Fruit fly (Drosophila melanogaster): ENCODE results near the gene Ype.

Ype gene

dm6 chrX:13410887-13411286 is 23.7 kb upstream of the Ype start:
- TF ChIP-seq CG10669 (GFP tag; optimal IDR thresholded peaks at IDR 0.05) = no peak
- TF ChIP-seq dsx (GFP tag; optimal IDR thresholded peaks at IDR 0.05; ENCODE audit: poor library complexity, severe bottlenecking) = no peak
- no peak for TF ChIP-seq cyc (GFP tag; optimal IDR thresholded peaks at IDR 0.05)
- no peak for TF ChIP-seq Met (GFP tag; optimal IDR thresholded peaks at IDR 0.05)
- TF ChIP-seq acj6 (GFP tag; optimal IDR thresholded peaks at IDR 0.05) = no peak
- TF ChIP-seq CG1621 (tag; optimal IDR thresholded peaks at IDR 0.05) = no peak
- TF ChIP-seq Lpt (GFP tag; optimal IDR thresholded peaks at IDR 0.05) = no peak
- TF ChIP-seq fkh (GFP tag; optimal IDR thresholded peaks at IDR 0.05) = peak; percentile 53
- TF ChIP-seq vri (GFP tag; optimal IDR thresholded peaks at IDR 0.05) = no peak
- TF ChIP-seq Gug (GFP tag; IDR thresholded peaks at IDR 0.05) = no peak
- peak; percentile 63 for TF ChIP-seq Eip78C (GFP tag)
- TF ChIP-seq OdsH (GFP tag; optimal IDR thresholded peaks at IDR 0.05) = no peak
- TF ChIP-seq CG11762 (GFP tag; optimal IDR thresholded peaks at IDR 0.05; ENCODE audit: insufficient read depth) = no peak
- peak; percentile 97 for TF ChIP-seq CG6808 (GFP tag; optimal IDR thresholded peaks at IDR 0.05)
- TF ChIP-seq achi (GFP tag; optimal IDR thresholded peaks at IDR 0.05) = no peak
- no peak for TF ChIP-seq CG32006 (GFP tag; optimal IDR thresholded peaks at IDR 0.05)
- no peak for TF ChIP-seq CG15336 (GFP tag; IDR thresholded peaks at IDR 0.05)
- no peak for TF ChIP-seq Blimp-1 (GFP tag; optimal IDR thresholded peaks at IDR 0.05)
- 0 out of 3 replicates have a peak, but pooled peaks have one; percentile 7 for TF ChIP-seq CG6163 (GFP tag; IDR thresholded peaks at IDR 0.05)
- TF ChIP-seq CG8119 (GFP tag; IDR thresholded peaks at IDR 0.05) = no peak
- no peak for TF ChIP-seq spab (GFP tag; optimal IDR thresholded peaks at IDR 0.05)
- TF ChIP-seq esn (GFP tag; optimal IDR thresholded peaks at IDR 0.05) = peak; percentile 3
- peak; percentile 23 for TF ChIP-seq net (GFP tag; optimal IDR thresholded peaks at IDR 0.05)
- no peak for TF ChIP-seq svp (GFP tag)
- TF ChIP-seq dac (GFP tag; optimal IDR thresholded peaks at IDR 0.05) = no peak
- TF ChIP-seq ss (GFP tag; optimal IDR thresholded peaks at IDR 0.05) = peak in 1 of 2 experiments; percentile 47
- no peak for TF ChIP-seq CG3919 (GFP tag; optimal IDR thresholded peaks at IDR 0.05)
- TF ChIP-seq pdm3 (GFP tag; optimal IDR thresholded peaks at IDR 0.05) = no peak
- no peak for TF ChIP-seq salr (GFP tag; optimal IDR thresholded peaks at IDR 0.05)
- no peak for TF ChIP-seq CG16779 (tag; optimal IDR thresholded peaks at IDR 0.05)
- no peak for TF ChIP-seq CG3032 (tag; optimal IDR thresholded peaks at IDR 0.05)
- TF ChIP-seq CG31627 (GFP tag; optimal IDR thresholded peaks at IDR 0.05) = no peak
- TF ChIP-seq fd59A (GFP tag; optimal IDR thresholded peaks at IDR 0.05) = no peak
- no peak for TF ChIP-seq CG10631 (GFP tag; optimal IDR thresholded peaks at IDR 0.05)
- TF ChIP-seq Ets96B (tag; optimal IDR thresholded peaks at IDR 0.05) = no peak
- TF ChIP-seq Sox102F (GFP tag; optimal IDR thresholded peaks at IDR 0.05) = no peak
- no peak for TF ChIP-seq CG11294 (GFP tag; IDR thresholded peaks at IDR 0.05)

- TF ChIP-seq Eip93F (GFP tag; optimal IDR thresholded peaks at IDR 0.05) (peak; percentile 38), svp (GFP tag) (peak; percentile 57), CG32006 (GFP tag; optimal IDR thresholded peaks at IDR 0.05) (no peak)
These were observed 20.5 kb upstream of the Ype start for dm6 chrX:13407673-13408072.

dm6 chrX:13406293-13406692 is 19.1 kb upstream of the Ype start:
- TF ChIP-seq Hr39 (GFP tag; optimal IDR thresholded peaks at IDR 0.05) (no peak), Eip78C (GFP tag) (no peak), CG3919 (GFP tag; optimal IDR thresholded peaks at IDR 0.05) (no peak), Sox15 (GFP tag; optimal IDR thresholded peaks at IDR 0.05) (no peak), pdm3 (GFP tag; optimal IDR thresholded peaks at IDR 0.05) (no peak), CG4318 (GFP tag; optimal IDR thresholded peaks at IDR 0.05) (no peak), Ets96B (tag; optimal IDR thresholded peaks at IDR 0.05) (no peak), spab (GFP tag; optimal IDR thresholded peaks at IDR 0.05) (peak; percentile 20), fkh (GFP tag; optimal IDR thresholded peaks at IDR 0.05) (no peak), CG6854 (GFP tag; optimal IDR thresholded peaks at IDR 0.05) (no peak), achi (GFP tag; optimal IDR thresholded peaks at IDR 0.05) (no peak), CG11902 (GFP tag; optimal IDR thresholded peaks at IDR 0.05) (no peak), Sox102F (GFP tag; optimal IDR thresholded peaks at IDR 0.05) (no peak), Ets21C (GFP tag; optimal IDR thresholded peaks at IDR 0.05) (no peak), eg (GFP tag; IDR thresholded peaks at IDR 0.05) (peak; percentile 56; the same call in 2 of the 3 replicates), CG1621 (tag; optimal IDR thresholded peaks at IDR 0.05) (peak; percentile 4), CG7368 (GFP tag; optimal IDR thresholded peaks at IDR 0.05) (no peak), Gug (GFP tag; IDR thresholded peaks at IDR 0.05) (no peak), cyc (GFP tag; optimal IDR thresholded peaks at IDR 0.05) (no peak), CG8319 (GFP tag; optimal IDR thresholded peaks at IDR 0.05) (no peak), CG10631 (GFP tag; optimal IDR thresholded peaks at IDR 0.05) (no peak), CG10669 (GFP tag; optimal IDR thresholded peaks at IDR 0.05) (no peak), CG6808 (GFP tag; optimal IDR thresholded peaks at IDR 0.05) (peak; percentile 61), dac (GFP tag; optimal IDR thresholded peaks at IDR 0.05) (no peak), CG8119 (GFP tag; IDR thresholded peaks at IDR 0.05) (peak; percentile 46; the same call in 2 of the 3 replicates), Eip93F (GFP tag; optimal IDR thresholded peaks at IDR 0.05) (no peak), net (GFP tag; optimal IDR thresholded peaks at IDR 0.05) (no peak)
